Worm (Caenorhabditis elegans): ENCODE measurements around the gene clec-257.

- TF ChIP-seq snpc-4 (tag; optimal IDR thresholded peaks at IDR 0.05) = no peak
- TF ChIP-seq mep-1 (tag; optimal IDR thresholded peaks at IDR 0.05) = no peak
- TF ChIP-seq nhr-28 (tag; optimal IDR thresholded peaks at IDR 0.05) = no peak
- TF ChIP-seq tbx-8 (GFP tag; optimal IDR thresholded peaks at IDR 0.05) = no peak
- no peak for TF ChIP-seq nhr-12 (tag; optimal IDR thresholded peaks at IDR 0.05)
- no peak for TF ChIP-seq lsy-2 (tag; optimal IDR thresholded peaks at IDR 0.05)
- TF ChIP-seq unc-62 (GFP tag; optimal IDR thresholded peaks at IDR 0.05) = no peak
- no peak for TF ChIP-seq hlh-1 (tag; optimal IDR thresholded peaks at IDR 0.05)
- no peak for TF ChIP-seq unc-39 (tag; optimal IDR thresholded peaks at IDR 0.05)
Observed at ce11 chrV:18771804-18772386, 966 bp upstream of the clec-257 start.

All from whole organism, mixed stage, embryonic.